Fruit fly (Drosophila melanogaster): Measurements from ENCODE around the gene Eip74EF.
A peak's percentile ranks its signal among the peaks of the same experiment; 100 is the strongest.

Eip74EF gene

DNA sequence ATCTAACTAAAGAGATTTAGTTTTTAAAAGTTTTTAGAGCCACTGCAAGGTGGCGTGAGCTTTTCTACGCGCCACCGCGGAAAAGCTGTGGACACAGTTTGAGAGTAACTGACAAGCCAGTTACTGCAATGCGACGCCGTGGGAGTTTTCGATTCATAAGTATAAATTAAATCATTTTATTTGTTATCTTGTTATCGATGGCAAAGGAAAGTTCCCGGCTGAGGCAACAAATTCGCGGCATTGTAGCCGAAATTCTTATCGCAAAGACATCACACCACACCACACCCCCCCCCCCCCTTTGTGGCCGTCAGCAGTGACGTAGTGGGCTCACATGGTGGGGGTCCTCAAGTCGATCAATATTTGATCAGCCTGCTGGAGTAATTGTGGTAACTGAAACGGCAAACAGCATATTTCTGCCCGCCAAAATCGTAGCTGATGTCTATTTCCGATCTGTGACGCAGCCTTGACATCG is 36.7 kb upstream of the Eip74EF start:
- TF ChIP-seq Ets65A (GFP tag) (peak; percentile 63), grau (tag; optimal IDR thresholded peaks at IDR 0.05) (peak; percentile 13), Nf-YB (GFP tag; optimal IDR thresholded peaks at IDR 0.05) (peak; percentile 17), Hsf (GFP tag; optimal IDR thresholded peaks at IDR 0.05) (no peak), knrl (GFP tag; IDR thresholded peaks at IDR 0.05; ENCODE audit: partially characterized antibody) (0 out of 3 replicates have a peak, but pooled peaks have one; percentile 18), CG34422 (GFP tag; IDR thresholded peaks at IDR 0.05) (peak; percentile 43; the same call in 1 of the 3 replicates), NFAT (GFP tag; IDR thresholded peaks at IDR 0.05) (peak; percentile 60; the same call in 1 of the 2 replicates), mirr (GFP tag; optimal IDR thresholded peaks at IDR 0.05) (peak; percentile 53), Jarid2 (GFP tag; optimal IDR thresholded peaks at IDR 0.05) (peak; percentile 27), onecut (GFP tag; IDR thresholded peaks at IDR 0.05) (peak; percentile 34; the same call in 1 of the 2 replicates), Blimp-1 (GFP tag; optimal IDR thresholded peaks at IDR 0.05) (peak; percentile 25), CG10274 (GFP tag; optimal IDR thresholded peaks at IDR 0.05) (peak; percentile 33), crp (GFP tag; optimal IDR thresholded peaks at IDR 0.05) (peak in 1 of 2 experiments; percentile 4), wdn (GFP tag; IDR thresholded peaks at IDR 0.05) (0 out of 2 replicates have a peak, but pooled peaks have one; percentile 11), CG16779 (GFP tag; IDR thresholded peaks at IDR 0.05) (0 out of 2 replicates have a peak, but pooled peaks have one; percentile 38), CG9609 (GFP tag; optimal IDR thresholded peaks at IDR 0.05) (no peak), CG11456 (GFP tag; IDR thresholded peaks at IDR 0.05) (no peak), Lhr (GFP tag; optimal IDR thresholded peaks at IDR 0.05) (peak; percentile 0), gcm2 (GFP tag; optimal IDR thresholded peaks at IDR 0.05) (no peak), dmrt99B (tag; optimal IDR thresholded peaks at IDR 0.05) (peak; percentile 26), Fer3 (tag; optimal IDR thresholded peaks at IDR 0.05) (peak; percentile 38), pan (optimal IDR thresholded peaks at IDR 0.05) (no peak), pan (GFP tag; optimal IDR thresholded peaks at IDR 0.05 in 1 of 2, IDR thresholded peaks at IDR 0.05 in 1 of 2) (peak in 1 of 2 experiments; percentile 54), ash1 (GFP tag; optimal IDR thresholded peaks at IDR 0.05) (peak; percentile 18), CG2199 (GFP tag; IDR thresholded peaks at IDR 0.05) (peak; percentile 54; the same call in 1 of the 3 replicates), CG31365 (tag; optimal IDR thresholded peaks at IDR 0.05) (peak; percentile 18), CG18764 (GFP tag; optimal IDR thresholded peaks at IDR 0.05) (no peak), Adf1 (GFP tag; IDR thresholded peaks at IDR 0.05) (peak; percentile 35), seq (GFP tag; IDR thresholded peaks at IDR 0.05) (peak; percentile 54; the same call in 1 of the 2 replicates), CG13624 (GFP tag; optimal IDR thresholded peaks at IDR 0.05) (peak; percentile 3), btn (GFP tag; optimal IDR thresholded peaks at IDR 0.05) (no peak), BtbVII (GFP tag; optimal IDR thresholded peaks at IDR 0.05) (peak; percentile 87), CG10462 (GFP tag; optimal IDR thresholded peaks at IDR 0.05) (no peak), prd (optimal IDR thresholded peaks at IDR 0.05) (no peak), prd (GFP tag; IDR thresholded peaks at IDR 0.05) (no peak), hb (GFP tag; IDR thresholded peaks at IDR 0.05; ENCODE audit: partially characterized antibody) (no peak), CG7839 (tag; optimal IDR thresholded peaks at IDR 0.05) (peak; percentile 6), CG12942 (GFP tag; optimal IDR thresholded peaks at IDR 0.05) (no peak), CG8290 (GFP tag; optimal IDR thresholded peaks at IDR 0.05) (no peak), CG8290 (tag; optimal IDR thresholded peaks at IDR 0.05) (peak in 1 of 2 experiments; percentile 82), CG13424 (tag; optimal IDR thresholded peaks at IDR 0.05) (peak; percentile 39), chinmo (GFP tag; IDR thresholded peaks at IDR 0.05; ENCODE audit: partially characterized antibody) (peak; percentile 90), vvl (GFP tag; IDR thresholded peaks at IDR 0.05) (peak; percentile 58; the same call in 1 of the 2 replicates), lilli (GFP tag; optimal IDR thresholded peaks at IDR 0.05) (no peak), CrebB (tag; optimal IDR thresholded peaks at IDR 0.05) (peak; percentile 51), CG6765 (GFP tag; optimal IDR thresholded peaks at IDR 0.05) (peak; percentile 74), Sox100B (GFP tag; optimal IDR thresholded peaks at IDR 0.05) (peak; percentile 17), Spps (tag; optimal IDR thresholded peaks at IDR 0.05) (no peak), CG9817 (tag; optimal IDR thresholded peaks at IDR 0.05) (no peak), sens (GFP tag) (no peak), CG15269 (tag; optimal IDR thresholded peaks at IDR 0.05) (peak; percentile 24)
